Fruit fly (Drosophila melanogaster) whole organism, larva: ENCODE measurements around the gene CG10472.

Experiments
- noc ChIP-seq: fragments of 200-800 bp; sonication (Bioruptor generic); optimal IDR thresholded peaks from 3 replicates; lab custom pipeline; 2019; ENCODE audit warnings: missing biosample characterization, mild to moderate bottlenecking, missing genetic modification characterization, moderate library complexity

Gene CG10472

DNA sequence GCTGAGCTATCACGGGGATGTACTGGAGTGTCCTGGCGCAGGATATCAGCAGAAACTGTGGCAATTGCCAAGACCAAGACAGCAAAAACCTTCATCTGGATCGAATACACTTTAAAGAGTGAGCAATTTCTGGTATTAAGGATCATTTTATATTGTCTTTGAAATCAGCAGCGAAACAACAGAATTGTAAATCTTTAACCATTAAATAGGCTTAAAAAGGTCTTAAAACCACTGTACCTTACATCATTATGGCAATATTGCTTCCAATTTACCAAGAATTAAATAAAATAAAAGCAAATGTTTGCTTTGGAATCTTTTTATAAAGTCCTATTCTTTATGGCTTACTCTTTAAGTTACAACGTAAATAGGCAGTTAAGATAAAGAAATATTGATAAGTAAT is 28.2 kb downstream of the CG10472 start, which contains the start of gene CG10477:
Gene CG10477 (minus strand): TSS at position 101 of the 400 bp plus-strand sequence.
- no peak for TF ChIP-seq noc

DNA sequence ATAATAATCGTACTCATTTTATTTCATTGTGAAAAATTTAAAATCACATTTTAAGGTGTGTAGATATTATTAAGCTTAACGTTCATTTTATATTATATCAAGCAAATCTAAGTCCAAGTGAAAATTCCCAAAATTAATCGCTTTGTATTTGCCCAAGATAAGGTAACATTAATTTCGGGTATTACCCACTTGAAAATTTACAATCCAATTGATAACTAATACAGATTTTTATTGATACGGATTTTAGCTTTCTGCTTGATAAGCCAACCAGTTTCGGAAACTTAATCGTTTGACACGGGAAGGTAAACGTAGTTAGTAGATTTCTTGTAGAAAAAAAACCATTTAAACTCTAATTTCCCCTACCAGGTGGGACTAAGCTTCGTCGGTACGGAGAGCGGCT is 29.7 kb downstream of the CG10472 start:
- TF ChIP-seq noc = no peak

DNA sequence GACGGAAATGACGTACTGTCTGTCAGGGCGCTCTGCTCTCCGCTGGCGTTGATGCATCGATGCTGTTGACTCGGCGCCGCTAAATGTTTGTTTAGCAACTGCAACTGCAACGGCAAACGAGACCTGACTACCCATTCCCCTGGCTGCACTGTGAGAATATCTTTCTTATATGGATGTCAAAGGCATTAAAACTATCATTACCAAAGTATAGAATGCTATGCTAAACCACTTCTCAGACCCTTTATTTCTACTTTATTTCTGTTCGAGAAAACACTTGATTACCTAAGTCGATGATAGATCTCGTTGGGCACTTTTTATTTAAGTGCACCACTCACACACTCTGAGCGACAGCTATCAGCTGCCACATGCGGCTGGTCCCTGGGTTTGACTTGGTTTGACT is 40.6 kb downstream of the CG10472 start:
- TF ChIP-seq noc = no peak

DNA sequence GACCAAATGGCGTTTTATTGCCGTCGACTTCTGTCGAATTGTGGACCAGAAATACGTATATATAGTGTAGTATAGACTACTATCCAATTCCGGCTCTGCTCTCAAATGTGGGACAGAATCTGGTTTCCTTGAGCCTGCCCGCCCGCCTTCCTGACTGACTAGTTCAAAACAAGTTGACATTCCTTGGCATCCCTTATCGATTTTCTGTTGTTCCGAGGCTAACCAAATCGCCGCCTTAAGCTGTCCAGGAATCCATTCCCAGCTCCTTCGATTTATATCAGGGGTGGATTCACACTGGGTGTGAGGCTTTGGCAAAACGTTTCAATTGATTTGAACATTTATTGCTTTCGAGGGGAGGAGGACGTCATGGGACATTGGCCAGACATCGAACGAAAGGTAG is 49.8 kb downstream of the CG10472 start:
- no peak for TF ChIP-seq noc
